Fruit fly (Drosophila melanogaster): ENCODE measurements around the gene CG32432.

Gene CG32432

dm6 chr3L:20914375-20914774 is 29.4 kb upstream of the CG32432 start (continued):
- no peak for TF ChIP-seq svp (GFP tag)
- TF ChIP-seq ss (GFP tag; optimal IDR thresholded peaks at IDR 0.05) = peak; percentile 12 to 29
- no peak for TF ChIP-seq Eip75B (GFP tag; optimal IDR thresholded peaks at IDR 0.05)
- TF ChIP-seq Met (GFP tag; optimal IDR thresholded peaks at IDR 0.05) = no peak
- no peak for TF ChIP-seq CG6854 (GFP tag; optimal IDR thresholded peaks at IDR 0.05)
- no peak for TF ChIP-seq fd85E (GFP tag; optimal IDR thresholded peaks at IDR 0.05)
- TF ChIP-seq CG34406 (GFP tag; optimal IDR thresholded peaks at IDR 0.05) = peak; percentile 32
- peak; percentile 78 for TF ChIP-seq CG6276 (GFP tag; optimal IDR thresholded peaks at IDR 0.05)
- TF ChIP-seq CG10631 (GFP tag; optimal IDR thresholded peaks at IDR 0.05) = peak; percentile 68
- TF ChIP-seq Lpt (GFP tag; optimal IDR thresholded peaks at IDR 0.05) = peak; percentile 9
- TF ChIP-seq Hr39 (GFP tag; optimal IDR thresholded peaks at IDR 0.05) = no peak
- TF ChIP-seq CG8119 (GFP tag; IDR thresholded peaks at IDR 0.05) = peak; percentile 76
- TF ChIP-seq Gug (GFP tag; IDR thresholded peaks at IDR 0.05) = peak; percentile 54
- no peak for TF ChIP-seq salr (GFP tag; optimal IDR thresholded peaks at IDR 0.05)
- TF ChIP-seq CG6163 (GFP tag; IDR thresholded peaks at IDR 0.05) = peak; percentile 32; the same call in 1 of the 3 replicates
- TF ChIP-seq CG32006 (GFP tag; optimal IDR thresholded peaks at IDR 0.05) = peak; percentile 86
- TF ChIP-seq Sox14 (GFP tag; optimal IDR thresholded peaks at IDR 0.05) = no peak
- TF ChIP-seq net (GFP tag; optimal IDR thresholded peaks at IDR 0.05) = no peak
- TF ChIP-seq CG15336 (GFP tag; IDR thresholded peaks at IDR 0.05) = peak; percentile 78
- no peak for TF ChIP-seq Hr38 (GFP tag; optimal IDR thresholded peaks at IDR 0.05)
- no peak for TF ChIP-seq CG31627 (GFP tag; optimal IDR thresholded peaks at IDR 0.05)
- TF ChIP-seq fkh (GFP tag; optimal IDR thresholded peaks at IDR 0.05) = no peak
- TF ChIP-seq spab (GFP tag; optimal IDR thresholded peaks at IDR 0.05) = peak; percentile 31
- no peak for TF ChIP-seq Sox102F (GFP tag; optimal IDR thresholded peaks at IDR 0.05)
- TF ChIP-seq CG3919 (GFP tag; optimal IDR thresholded peaks at IDR 0.05) = no peak
- TF ChIP-seq fd59A (GFP tag; optimal IDR thresholded peaks at IDR 0.05) = no peak
- peak; percentile 51 for TF ChIP-seq Ets96B (tag; optimal IDR thresholded peaks at IDR 0.05)

dm6 chr3L:20906959-20907358 is 22.0 kb upstream of the CG32432 start:
- no peak for TF ChIP-seq Sox15 (GFP tag; optimal IDR thresholded peaks at IDR 0.05)
- no peak for TF ChIP-seq CG3919 (GFP tag; optimal IDR thresholded peaks at IDR 0.05)
- TF ChIP-seq CG8319 (GFP tag; optimal IDR thresholded peaks at IDR 0.05) = no peak
- TF ChIP-seq pdm3 (GFP tag; optimal IDR thresholded peaks at IDR 0.05) = no peak
- TF ChIP-seq Eip78C (GFP tag) = peak; percentile 60

dm6 chr3L:20905495-20905894 is 20.5 kb upstream of the CG32432 start, which contains the start of gene CG11458:
CG11458 (plus strand) TSS chr3L:20905795.
- TF ChIP-seq Met (GFP tag; optimal IDR thresholded peaks at IDR 0.05) (no peak), spab (GFP tag; optimal IDR thresholded peaks at IDR 0.05) (no peak), CG10669 (GFP tag; optimal IDR thresholded peaks at IDR 0.05) (no peak)

- TF ChIP-seq esn (GFP tag; optimal IDR thresholded peaks at IDR 0.05) (no peak), spab (GFP tag; optimal IDR thresholded peaks at IDR 0.05) (no peak), Gug (GFP tag; IDR thresholded peaks at IDR 0.05) (no peak), fkh (GFP tag; optimal IDR thresholded peaks at IDR 0.05) (peak; percentile 66)
Observed at dm6 chr3L:20900996-20901395, 16.0 kb upstream of the CG32432 start.

dm6 chr3L:20897317-20897716 is 12.3 kb upstream of the CG32432 start, which contains the start of the genes Sfp77F and CG43931:
Sfp77F (minus strand) TSS chr3L:20897417.
CG43931 (plus strand) TSS chr3L:20897557.
- TF ChIP-seq OdsH (GFP tag; optimal IDR thresholded peaks at IDR 0.05) (no peak), eg (GFP tag; IDR thresholded peaks at IDR 0.05) (no peak), Hr38 (GFP tag; optimal IDR thresholded peaks at IDR 0.05) (no peak), vri (GFP tag; optimal IDR thresholded peaks at IDR 0.05) (no peak), CG10631 (GFP tag; optimal IDR thresholded peaks at IDR 0.05) (no peak), CG6276 (GFP tag; optimal IDR thresholded peaks at IDR 0.05) (no peak), CG4318 (GFP tag; optimal IDR thresholded peaks at IDR 0.05) (no peak), net (GFP tag; optimal IDR thresholded peaks at IDR 0.05) (no peak), ss (GFP tag; optimal IDR thresholded peaks at IDR 0.05) (no peak), Eip78C (GFP tag) (no peak), Hr4 (GFP tag; optimal IDR thresholded peaks at IDR 0.05) (no peak), Eip75B (GFP tag; optimal IDR thresholded peaks at IDR 0.05) (no peak), fd59A (GFP tag; optimal IDR thresholded peaks at IDR 0.05) (no peak), Ets96B (tag; optimal IDR thresholded peaks at IDR 0.05) (no peak), CG6163 (GFP tag; IDR thresholded peaks at IDR 0.05) (no peak), CG1621 (tag; optimal IDR thresholded peaks at IDR 0.05) (no peak), CG11762 (GFP tag; optimal IDR thresholded peaks at IDR 0.05; ENCODE audit: insufficient read depth) (no peak), CG15336 (GFP tag; IDR thresholded peaks at IDR 0.05) (no peak), dac (GFP tag; optimal IDR thresholded peaks at IDR 0.05) (no peak)

Data from whole organism, prepupa.